Fruit fly (Drosophila melanogaster) whole organism, embryonic: ENCODE measurements around the gene Mtr3.
A peak's percentile ranks its signal among the peaks of the same experiment; 100 is the strongest.

ENCODE experiments used
- Blimp-1 ChIP-seq: fragments of 200-800 bp; sonication (Bioruptor generic); optimal IDR thresholded peaks from 3 replicates; lab custom pipeline; 2018; ENCODE audit warnings: missing biosample characterization, missing genetic modification characterization, mild to moderate bottlenecking, moderate library complexity, missing genetic modification reagents
- CG12104 ChIP-seq: fragments of 200-800 bp; sonication (Bioruptor generic); optimal IDR thresholded peaks from 3 replicates; lab custom pipeline; 2016; ENCODE audit warnings: missing biosample characterization, missing genetic modification characterization
- CG12155 ChIP-seq: fragments of 200-800 bp; sonication (Bioruptor generic); optimal IDR thresholded peaks from 3 replicates; lab custom pipeline; 2016; ENCODE audit warnings: missing biosample characterization, missing genetic modification characterization
- CG12299 ChIP-seq: fragments of 200-800 bp; sonication (Bioruptor generic); optimal IDR thresholded peaks from 2 replicates; lab custom pipeline; 2018; ENCODE audit warnings: missing biosample characterization, mild to moderate bottlenecking, missing genetic modification characterization
- CG13123 ChIP-seq: fragments of 200-800 bp; sonication (Bioruptor generic); optimal IDR thresholded peaks from 2 replicates; lab custom pipeline; 2016; ENCODE audit warnings: missing biosample characterization, missing genetic modification characterization
- CG14860 ChIP-seq: fragments of 200-800 bp; sonication (Bioruptor generic); IDR thresholded peaks from 3 replicates; pipeline ENCODE4 v1.3.6; 2022; ENCODE audit warnings: missing biosample characterization, missing genetic modification characterization; ENCODE audit not compliant: partially characterized antibody
- CG17568 ChIP-seq: fragments of 200-800 bp; sonication (Bioruptor generic); optimal IDR thresholded peaks from 2 replicates; lab custom pipeline; 2018; ENCODE audit warnings: missing biosample characterization, mild to moderate bottlenecking, missing genetic modification characterization, moderate library complexity
- CG17612 ChIP-seq: fragments of 200-800 bp; sonication (Bioruptor generic); IDR thresholded peaks from 2 replicates; pipeline ENCODE4 v1.3.6; 2022; ENCODE audit warnings: missing biosample characterization, missing genetic modification characterization
- CG18011 ChIP-seq: fragments of 200-800 bp; sonication (Bioruptor generic); optimal IDR thresholded peaks from 2 replicates; lab custom pipeline; 2017; ENCODE audit warnings: missing biosample characterization, missing genetic modification characterization, mild to moderate bottlenecking, moderate library complexity, missing genotype
- CG31365 ChIP-seq: fragments of 200-800 bp; sonication (Bioruptor generic); optimal IDR thresholded peaks from 2 replicates; lab custom pipeline; 2018; ENCODE audit warnings: missing biosample characterization, mild to moderate bottlenecking, missing genetic modification characterization
- CG32532 ChIP-seq: fragments of 200-800 bp; sonication (Bioruptor generic); IDR thresholded peaks from 2 replicates; pipeline ENCODE4 v1.3.6; 2022; ENCODE audit warnings: missing biosample characterization, missing genetic modification characterization
- CG32772 ChIP-seq: fragments of 200-800 bp; sonication (Bioruptor generic); IDR thresholded peaks from 2 replicates; pipeline ENCODE4 v1.3.6; 2022; ENCODE audit warnings: missing biosample characterization, missing genetic modification characterization
- CG3995 ChIP-seq: fragments of 200-800 bp; sonication (Bioruptor generic); optimal IDR thresholded peaks from 3 replicates; lab custom pipeline; 2016; ENCODE audit warnings: missing biosample characterization, missing genetic modification characterization
- CG4282 ChIP-seq: fragments of 200-800 bp; sonication (Bioruptor generic); optimal IDR thresholded peaks from 2 replicates; lab custom pipeline; 2016; ENCODE audit warnings: missing biosample characterization, missing genetic modification characterization
- CG4707 ChIP-seq: fragments of 200-800 bp; sonication (Bioruptor generic); optimal IDR thresholded peaks from 2 replicates; lab custom pipeline; 2018; ENCODE audit warnings: missing biosample characterization, mild to moderate bottlenecking, missing genetic modification characterization, moderate library complexity
- CG6272 ChIP-seq: fragments of 200-800 bp; sonication (Bioruptor generic); IDR thresholded peaks from 2 replicates; pipeline ENCODE4 v1.3.6; 2022; ENCODE audit warnings: missing biosample characterization, missing genetic modification characterization
- CG6813 ChIP-seq: fragments of 200-800 bp; sonication (Bioruptor generic); optimal IDR thresholded peaks from 2 replicates; lab custom pipeline; 2017; ENCODE audit warnings: missing biosample characterization, missing genetic modification characterization, mild to moderate bottlenecking, moderate library complexity, missing genetic modification reagents
- CG9797 ChIP-seq: fragments of 200-800 bp; sonication (Bioruptor generic); optimal IDR thresholded peaks from 3 replicates; lab custom pipeline; 2018; ENCODE audit warnings: missing biosample characterization, mild to moderate bottlenecking, missing genetic modification characterization
- E2f2 ChIP-seq: fragments of 200-800 bp; sonication (Bioruptor generic); IDR thresholded peaks from 2 replicates; pipeline ENCODE4 v1.3.6; 2022; ENCODE audit warnings: missing biosample characterization, missing genetic modification characterization
- ERR ChIP-seq: fragments of 200-800 bp; sonication (Bioruptor generic); optimal IDR thresholded peaks from 2 replicates; lab custom pipeline; 2016; ENCODE audit warnings: missing biosample characterization, missing genetic modification characterization
- Elba2 ChIP-seq: fragments of 200-800 bp; sonication (Bioruptor generic); optimal IDR thresholded peaks from 3 replicates; lab custom pipeline; 2016; ENCODE audit warnings: missing biosample characterization, missing genetic modification characterization
- HmgD ChIP-seq: fragments of 200-800 bp; sonication (Bioruptor generic); optimal IDR thresholded peaks from 3 replicates; lab custom pipeline; 2016; ENCODE audit warnings: missing biosample characterization, missing genetic modification characterization
- Hr51 ChIP-seq, 2 experiments: fragments of 200-800 bp; sonication (Bioruptor generic); optimal IDR thresholded peaks; 2 replicates in 1 of 2; 3 replicates in 1 of 2; lab custom pipeline; 2016 to 2018; ENCODE audit warnings: missing biosample characterization in 2 of 2, missing genetic modification characterization in 2 of 2, mild to moderate bottlenecking in 1 of 2, moderate library complexity in 1 of 2
- Hr78 ChIP-seq, 2 experiments: fragments of 200-800 bp in 1 of 2; fragments of >200 bp in 1 of 2; sonication (Bioruptor generic) in 1 of 2; optimal IDR thresholded peaks; 2 replicates each; lab custom pipeline; 2017 to 2019; ENCODE audit warnings: missing biosample characterization in 2 of 2, missing genetic modification characterization in 2 of 2, mild to moderate bottlenecking in 1 of 2, moderate library complexity in 1 of 2
- Lim3 ChIP-seq: fragments of 200-800 bp; sonication (Bioruptor generic); IDR thresholded peaks from 2 replicates; pipeline ENCODE4 v1.3.6; 2022; ENCODE audit warnings: missing biosample characterization, missing genetic modification characterization
- MTF-1 ChIP-seq: fragments of 200-800 bp; sonication (Bioruptor generic); optimal IDR thresholded peaks from 2 replicates; lab custom pipeline; 2018; ENCODE audit warnings: missing biosample characterization, mild to moderate bottlenecking, missing genetic modification characterization, borderline replicate concordance
- Mad ChIP-seq: fragments of 200-800 bp; sonication (Bioruptor generic); optimal IDR thresholded peaks from 2 replicates; lab custom pipeline; 2016; ENCODE audit warnings: missing biosample characterization, missing genetic modification characterization
- Neu2 ChIP-seq: fragments of 200-800 bp; sonication (Bioruptor generic); optimal IDR thresholded peaks from 3 replicates; lab custom pipeline; 2016; ENCODE audit warnings: missing biosample characterization, missing genetic modification characterization, borderline replicate concordance
- PHDP ChIP-seq: fragments of 200-800 bp; sonication (Bioruptor generic); optimal IDR thresholded peaks from 3 replicates; lab custom pipeline; 2018; ENCODE audit warnings: missing biosample characterization, mild to moderate bottlenecking, missing genetic modification characterization, moderate library complexity
- Tbp ChIP-seq: fragments of >200 bp; optimal IDR thresholded peaks from 2 replicates; lab custom pipeline; 2018; ENCODE audit warnings: missing biosample characterization, missing genetic modification characterization
- Trl ChIP-seq, 3 experiments: fragments of >200 bp in 2 of 3; fragments of 200-800 bp in 1 of 3; sonication (Bioruptor generic) in 1 of 3; optimal IDR thresholded peaks; 2 replicates in 1 of 3; 3 replicates in 2 of 3; lab custom pipeline; 2016 to 2017; ENCODE audit warnings: missing biosample characterization in 1 of 3, missing genetic modification characterization in 1 of 3
- ab ChIP-seq: fragments of 200-800 bp; sonication (Bioruptor generic); optimal IDR thresholded peaks from 2 replicates; lab custom pipeline; 2016; ENCODE audit warnings: missing biosample characterization, missing genetic modification characterization
- ac ChIP-seq: fragments of 200-800 bp; sonication (Bioruptor generic); optimal IDR thresholded peaks from 3 replicates; lab custom pipeline; 2017; ENCODE audit warnings: missing biosample characterization, mild to moderate bottlenecking, missing genetic modification characterization
- amos ChIP-seq: fragments of 200-800 bp; sonication (Bioruptor generic); IDR thresholded peaks from 2 replicates; pipeline ENCODE4 v1.3.6; 2022; ENCODE audit warnings: missing biosample characterization, missing genetic modification characterization; ENCODE audit not compliant: partially characterized antibody
- ara ChIP-seq: fragments of 200-800 bp; sonication (Bioruptor generic); IDR thresholded peaks from 2 replicates; pipeline ENCODE4 v1.3.6; 2022; ENCODE audit warnings: missing biosample characterization, missing genetic modification characterization
- bigmax ChIP-seq: fragments of 200-800 bp; sonication (Bioruptor generic); optimal IDR thresholded peaks from 2 replicates; lab custom pipeline; 2018; ENCODE audit warnings: missing biosample characterization, mild to moderate bottlenecking, missing genetic modification characterization
- dati ChIP-seq: fragments of 200-800 bp; sonication (Bioruptor generic); IDR thresholded peaks from 2 replicates; pipeline ENCODE4 v1.3.6; 2022; ENCODE audit warnings: missing biosample characterization, missing genetic modification characterization
- dpn ChIP-seq, 2 experiments: fragments of 200-800 bp; sonication (Bioruptor generic); optimal IDR thresholded peaks; 3 replicates each; lab custom pipeline; 2016; ENCODE audit warnings: missing biosample characterization in 2 of 2, missing genetic modification characterization in 2 of 2
- gsb ChIP-seq: fragments of 200-800 bp; sonication (Bioruptor generic); IDR thresholded peaks from 2 replicates; pipeline ENCODE4 v1.3.6; 2022; ENCODE audit warnings: missing biosample characterization, missing genetic modification characterization
- kah ChIP-seq: fragments of 200-800 bp; sonication (Bioruptor generic); optimal IDR thresholded peaks from 2 replicates; lab custom pipeline; 2018; ENCODE audit warnings: missing biosample characterization, mild to moderate bottlenecking, missing genetic modification characterization
- lab ChIP-seq: fragments of 200-800 bp; sonication (Bioruptor generic); optimal IDR thresholded peaks from 3 replicates; lab custom pipeline; 2017; ENCODE audit warnings: missing biosample characterization, missing genetic modification characterization, mild to moderate bottlenecking, moderate library complexity, missing genetic modification reagents
- nom ChIP-seq: fragments of 200-800 bp; sonication (Bioruptor generic); optimal IDR thresholded peaks from 2 replicates; lab custom pipeline; 2017; ENCODE audit warnings: missing biosample characterization, missing genetic modification characterization, mild to moderate bottlenecking, moderate library complexity, missing genetic modification reagents
- pfk ChIP-seq: fragments of 200-800 bp; sonication (Bioruptor generic); optimal IDR thresholded peaks from 2 replicates; lab custom pipeline; 2018; ENCODE audit warnings: missing biosample characterization, mild to moderate bottlenecking, missing genetic modification characterization, moderate library complexity
- sd ChIP-seq: fragments of 200-800 bp; sonication (Bioruptor generic); optimal IDR thresholded peaks from 3 replicates; lab custom pipeline; 2018; ENCODE audit warnings: missing biosample characterization, mild to moderate bottlenecking, missing genetic modification characterization, moderate library complexity
- ssp ChIP-seq: fragments of 200-800 bp; sonication (Bioruptor generic); IDR thresholded peaks from 2 replicates; pipeline ENCODE4 v1.3.6; 2022; ENCODE audit warnings: missing biosample characterization, missing genetic modification characterization
- unc-4 ChIP-seq: fragments of 200-800 bp; sonication (Bioruptor generic); IDR thresholded peaks from 2 replicates; pipeline ENCODE4 v1.3.6; 2022; ENCODE audit warnings: missing biosample characterization, missing genetic modification characterization; ENCODE audit not compliant: partially characterized antibody
- usp ChIP-seq: fragments of >200 bp; optimal IDR thresholded peaks from 2 replicates; lab custom pipeline; 2017; ENCODE audit warnings: missing biosample characterization, missing genetic modification characterization

Gene Mtr3

DNA sequence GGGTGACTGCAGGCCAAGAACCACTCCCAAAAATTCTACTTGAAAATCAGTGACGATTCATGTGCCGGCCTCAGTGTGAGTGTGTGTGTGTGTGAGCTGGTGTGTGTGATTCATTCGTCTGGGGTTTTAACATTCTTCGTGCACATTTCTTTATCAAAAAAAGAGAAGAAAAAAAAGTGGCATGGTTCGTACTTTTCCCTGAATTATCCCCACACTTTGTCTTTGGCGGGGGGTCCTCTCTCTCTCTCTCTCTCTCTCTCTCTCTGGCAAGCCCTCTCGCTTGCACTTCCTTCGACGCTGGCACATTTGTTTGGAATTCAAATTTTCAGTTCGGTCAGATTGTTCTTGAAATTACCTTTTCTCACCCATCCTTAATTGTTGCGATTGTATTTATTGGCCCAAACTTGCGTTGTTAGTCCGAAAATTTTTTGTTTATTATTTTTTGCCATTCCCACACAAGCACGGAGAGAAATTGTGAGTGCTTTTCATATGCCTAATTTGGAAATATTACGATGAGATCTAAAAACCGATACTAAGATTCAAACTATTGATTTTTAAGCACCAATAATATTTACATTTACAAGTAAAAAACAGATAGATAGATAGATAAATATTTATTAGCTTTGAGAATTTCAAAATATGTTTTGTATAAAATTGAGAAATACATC lies 15.7 kb upstream of the Mtr3 start (continued):
- peak; percentile 32 for TF ChIP-seq PHDP
- TF ChIP-seq CG4707, result no peak
- no peak for TF ChIP-seq CG12104
- TF ChIP-seq CG31365 (tag; lab: Kevin White, UChicago), result no peak
- 0 out of 2 replicates have a peak, but pooled peaks have one; percentile 21 for TF ChIP-seq CG32772 (GFP tag; lab: Robert Waterston, UW)
- TF ChIP-seq ac (GFP tag; lab: Kevin White, UChicago), result no peak
- TF ChIP-seq MTF-1 (GFP tag; lab: Kevin White, UChicago), result no peak
- peak; percentile 13 for TF ChIP-seq CG6813 (GFP tag; lab: Kevin White, UChicago)
- no peak for TF ChIP-seq Elba2 (GFP tag; lab: Kevin White, UChicago)
- no peak for TF ChIP-seq ab
- peak; percentile 88 for TF ChIP-seq sd (tag; lab: Kevin White, UChicago)
- TF ChIP-seq Hr78 (GFP tag; optimal IDR thresholded peaks at IDR 0.05; lab: Kevin White, UChicago), result no peak
- TF ChIP-seq pfk (GFP tag; lab: Kevin White, UChicago), result no peak
- no peak for TF ChIP-seq CG18011
- 0 out of 2 replicates have a peak, but pooled peaks have one; percentile 31 for TF ChIP-seq CG32532 (GFP tag; lab: Robert Waterston, UW)
- TF ChIP-seq CG12299 (tag; lab: Kevin White, UChicago), result no peak
- TF ChIP-seq, all 482 proteins: peak for 69

dm6 chr3L:19928435-19929011 lies 15.0 kb upstream of the Mtr3 start, which contains the start of the genes CG8004 and RhoGDI:
Gene CG8004 (minus strand): TSS chr3L:19928508.
Gene RhoGDI (plus strand): TSS chr3L:19928743.
- TF ChIP-seq Trl (optimal IDR thresholded peaks at IDR 0.05; lab: Kevin White, UChicago), result no peak
- TF ChIP-seq Trl (GFP tag; optimal IDR thresholded peaks at IDR 0.05; lab: Kevin White, UChicago), result peak; percentile 77
- no peak for TF ChIP-seq CG6272 (GFP tag; lab: Robert Waterston, UW)
- TF ChIP-seq CG13123 (GFP tag; lab: Kevin White, UChicago), result peak; percentile 45
- no peak for TF ChIP-seq amos (GFP tag; lab: Robert Waterston, UW)
- no peak for TF ChIP-seq gsb
- TF ChIP-seq ssp (GFP tag; lab: Robert Waterston, UW), result peak; percentile 88
- TF ChIP-seq dati (GFP tag; lab: Robert Waterston, UW), result peak; percentile 8; the same call in 1 of the 2 replicates
- peak; percentile 94 for TF ChIP-seq Elba2 (GFP tag; lab: Kevin White, UChicago)
- TF ChIP-seq Hr51 (GFP tag; optimal IDR thresholded peaks at IDR 0.05; lab: Kevin White, UChicago), result peak; percentile 57 to 70
- TF ChIP-seq CG14860, result no peak
- no peak for TF ChIP-seq CG17612 (GFP tag; lab: Robert Waterston, UW)
- peak; percentile 66 for TF ChIP-seq PHDP
- TF ChIP-seq Neu2 (GFP tag; lab: Kevin White, UChicago), result no peak
- peak; percentile 51 for TF ChIP-seq CG12155 (GFP tag; lab: Kevin White, UChicago)
- TF ChIP-seq Mad (GFP tag; lab: Kevin White, UChicago), result peak; percentile 73
- TF ChIP-seq ara (GFP tag; lab: Robert Waterston, UW), result no peak
- no peak for TF ChIP-seq CG17568 (GFP tag; lab: Kevin White, UChicago)
- TF ChIP-seq Tbp, result no peak
- no peak for TF ChIP-seq unc-4
- TF ChIP-seq CG9797 (GFP tag; lab: Kevin White, UChicago), result peak; percentile 86
- TF ChIP-seq usp (GFP tag; lab: Kevin White, UChicago), result no peak
- TF ChIP-seq CG3995 (GFP tag; lab: Kevin White, UChicago), result peak; percentile 32
- peak; percentile 5 for TF ChIP-seq nom (GFP tag; lab: Kevin White, UChicago)
- TF ChIP-seq dpn (GFP tag; optimal IDR thresholded peaks at IDR 0.05; lab: Kevin White, UChicago), result peak; percentile 67 to 77
- TF ChIP-seq E2f2 (GFP tag; lab: Robert Waterston, UW), result peak; percentile 52
- peak; percentile 20 for TF ChIP-seq ERR (GFP tag; lab: Kevin White, UChicago)
- TF ChIP-seq lab (GFP tag; lab: Kevin White, UChicago), result peak; percentile 79
- no peak for TF ChIP-seq HmgD
- TF ChIP-seq Lim3, result no peak
- peak; percentile 60 for TF ChIP-seq Blimp-1 (GFP tag; lab: Kevin White, UChicago)
- TF ChIP-seq kah, result no peak
- peak; percentile 52 for TF ChIP-seq CG4282 (GFP tag; lab: Kevin White, UChicago)
- no peak for TF ChIP-seq bigmax (GFP tag; lab: Kevin White, UChicago)
